Worm (Caenorhabditis elegans): ENCODE measurements around the gene C38C3.3.

ce11 chrV:1538842-1539241, 43.4 kb downstream of the C38C3.3 start:
- no peak for TF ChIP-seq ama-1 (optimal IDR thresholded peaks at IDR 0.05)
- no peak for TF ChIP-seq hlh-15 (tag; optimal IDR thresholded peaks at IDR 0.05)
- no peak for TF ChIP-seq pat-9 (tag; optimal IDR thresholded peaks at IDR 0.05)
- no peak for TF ChIP-seq rnt-1 (tag; optimal IDR thresholded peaks at IDR 0.05)
- no peak for TF ChIP-seq sox-4 (tag; optimal IDR thresholded peaks at IDR 0.05)
- TF ChIP-seq ttx-3 (tag; optimal IDR thresholded peaks at IDR 0.05), result no peak

Data from whole organism, late embryonic.